Fruit fly (Drosophila melanogaster): ENCODE data around the gene CG43897.

- TF ChIP-seq dmrt93B (GFP tag; optimal IDR thresholded peaks at IDR 0.05), result no peak
- TF ChIP-seq tai (GFP tag; optimal IDR thresholded peaks at IDR 0.05), result no peak
- TF ChIP-seq pan (optimal IDR thresholded peaks at IDR 0.05), result no peak
- TF ChIP-seq h (GFP tag; optimal IDR thresholded peaks at IDR 0.05), result no peak
- no peak for TF ChIP-seq Hr78 (GFP tag; optimal IDR thresholded peaks at IDR 0.05)
- TF ChIP-seq Mio (GFP tag; optimal IDR thresholded peaks at IDR 0.05), result no peak
- TF ChIP-seq dl (GFP tag; optimal IDR thresholded peaks at IDR 0.05; ENCODE audit: insufficient read depth in 1 of 2, partially characterized antibody in 2 of 2), result no peak
- TF ChIP-seq usp (GFP tag; optimal IDR thresholded peaks at IDR 0.05), result no peak
- TF ChIP-seq psq (GFP tag; optimal IDR thresholded peaks at IDR 0.05), result no peak
- no peak for TF ChIP-seq br (GFP tag; optimal IDR thresholded peaks at IDR 0.05)
- no peak for TF ChIP-seq GATAd (GFP tag; optimal IDR thresholded peaks at IDR 0.05)
- no peak for TF ChIP-seq HLH106 (tag; optimal IDR thresholded peaks at IDR 0.05)
Measured at dm6 chr3L:9824226-9824625, 10.6 kb downstream of the CG43897 start.
